Worm (Caenorhabditis elegans) whole organism, late embryonic: Measurements from ENCODE around the gene meg-1.

Source experiments
- ceh-14 ChIP-seq: sonication (generic microtip); optimal IDR thresholded peaks from 2 replicates; lab custom pipeline; 2016; ENCODE audit warnings: missing genotype, missing genetic modification characterization, missing compliant biosample characterization
- elt-2 ChIP-seq: sonication (generic microtip); optimal IDR thresholded peaks from 2 replicates; lab custom pipeline; 2016; ENCODE audit warnings: missing genetic modification reagents, missing genetic modification characterization, missing compliant biosample characterization
- ets-4 ChIP-seq: sonication (generic microtip); optimal IDR thresholded peaks from 2 replicates; lab custom pipeline; 2016; ENCODE audit warnings: missing genetic modification characterization, missing compliant biosample characterization
- hlh-8 ChIP-seq: sonication (generic microtip); optimal IDR thresholded peaks from 2 replicates; lab custom pipeline; 2016; ENCODE audit warnings: missing genotype, missing genetic modification characterization, missing compliant biosample characterization
- nhr-11 ChIP-seq: fragments of 150-350 bp; optimal IDR thresholded peaks from 2 replicates; lab custom pipeline; 2014; ENCODE audit warnings: missing biosample characterization, missing genetic modification characterization
- pha-4 ChIP-seq: fragments of 150-350 bp; optimal IDR thresholded peaks from 2 replicates; lab custom pipeline; 2018; ENCODE audit warnings: missing biosample characterization, missing genetic modification reagents, missing genetic modification characterization

DNA sequence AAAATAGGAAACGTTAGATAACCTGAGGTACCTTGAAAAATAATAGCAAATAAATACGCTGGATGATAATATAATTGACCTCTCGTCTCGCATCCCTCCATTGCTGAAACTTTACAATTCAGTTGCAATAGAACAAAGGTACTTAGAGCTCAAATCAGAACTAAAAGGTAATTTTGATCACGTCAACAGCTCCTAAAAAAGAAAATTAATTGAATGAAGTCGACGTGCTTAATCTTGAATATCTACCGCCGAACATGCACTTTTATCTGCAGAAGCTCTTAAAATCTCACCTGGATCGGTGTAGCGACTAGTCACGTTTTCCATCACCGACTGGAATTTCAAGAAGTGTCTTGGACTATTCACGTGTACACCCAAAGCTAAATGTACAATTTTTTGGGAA is 26.1 kb downstream of the meg-1 start, which contains the start of gene sra-39:
- TF ChIP-seq ets-4 (tag; lab: Kevin White, UChicago) (no peak), nhr-11 (tag; lab: Kevin White, UChicago) (no peak), pha-4 (tag; lab: Kevin White, UChicago) (no peak), hlh-8 (tag; lab: Kevin White, UChicago) (no peak), elt-2 (tag; lab: Kevin White, UChicago) (no peak), ceh-14 (no peak)
